Worm (Caenorhabditis elegans) whole organism, L3 larva: ENCODE results near the gene pmp-1.

Experiments
- R02D3.7 ChIP-seq: fragments of 150-350 bp; optimal IDR thresholded peaks from 2 replicates; lab custom pipeline; 2014; ENCODE audit warnings: missing biosample characterization, missing genetic modification characterization
- ZK546.5 ChIP-seq: sonication (generic microtip); optimal IDR thresholded peaks from 2 replicates; lab custom pipeline; 2017; ENCODE audit warnings: missing biosample characterization, missing genetic modification characterization
- aly-2 ChIP-seq: fragments of 150-350 bp; optimal IDR thresholded peaks from 2 replicates; lab custom pipeline; 2014; ENCODE audit warnings: missing biosample characterization, missing genetic modification characterization
- ama-1 ChIP-seq: fragments of 150-350 bp; optimal IDR thresholded peaks from 2 replicates; lab custom pipeline; 2018
- ceh-16 ChIP-seq: sonication (generic microtip); optimal IDR thresholded peaks from 2 replicates; lab custom pipeline; 2017; ENCODE audit warnings: missing biosample characterization, missing genetic modification characterization
- ceh-28 ChIP-seq: fragments of 150-350 bp; optimal IDR thresholded peaks from 2 replicates; lab custom pipeline; 2014; ENCODE audit warnings: missing biosample characterization, missing genetic modification reagents, missing genetic modification characterization
- ceh-82 ChIP-seq: fragments of 150-350 bp; optimal IDR thresholded peaks from 2 replicates; lab custom pipeline; 2014; ENCODE audit warnings: missing biosample characterization, missing genetic modification characterization
- ceh-9 ChIP-seq: sonication (generic microtip); optimal IDR thresholded peaks from 2 replicates; lab custom pipeline; 2018; ENCODE audit warnings: missing biosample characterization, missing genetic modification characterization
- daf-12 ChIP-seq: fragments of 150-350 bp; optimal IDR thresholded peaks from 2 replicates; lab custom pipeline; 2014; ENCODE audit warnings: missing biosample characterization, missing genetic modification reagents, missing genetic modification characterization
- egl-27 ChIP-seq: sonication (generic microtip); optimal IDR thresholded peaks from 4 replicates; lab custom pipeline; 2017; ENCODE audit warnings: missing biosample characterization, missing genetic modification reagents, missing genetic modification characterization
- egl-5 ChIP-seq: fragments of 150-350 bp; optimal IDR thresholded peaks from 2 replicates; lab custom pipeline; 2017; ENCODE audit warnings: missing biosample characterization, missing genetic modification reagents, missing genetic modification characterization, inconsistent platforms
- elt-1 ChIP-seq: fragments of 150-350 bp; optimal IDR thresholded peaks from 2 replicates; lab custom pipeline; 2014; ENCODE audit warnings: missing biosample characterization, missing genetic modification characterization
- elt-2 ChIP-seq: sonication (generic microtip); optimal IDR thresholded peaks from 2 replicates; lab custom pipeline; 2016; ENCODE audit warnings: missing genetic modification reagents, mild to moderate bottlenecking, missing genetic modification characterization, missing compliant biosample characterization
- elt-3 ChIP-seq, 3 experiments: fragments of 150-350 bp in 1 of 3; sonication (generic microtip) in 2 of 3; optimal IDR thresholded peaks; 2 replicates in 2 of 3; 4 replicates in 1 of 3; lab custom pipeline; 2014 to 2017; ENCODE audit warnings: missing biosample characterization in 3 of 3, missing genetic modification characterization in 3 of 3
- fkh-10 ChIP-seq: sonication (generic microtip); optimal IDR thresholded peaks from 2 replicates; lab custom pipeline; 2017; ENCODE audit warnings: missing biosample characterization, missing genetic modification reagents, missing genetic modification characterization
- fkh-2 ChIP-seq: fragments of 150-350 bp; optimal IDR thresholded peaks from 2 replicates; lab custom pipeline; 2014; ENCODE audit warnings: missing biosample characterization, missing genetic modification reagents, missing genetic modification characterization
- fos-1 ChIP-seq: fragments of 150-350 bp; optimal IDR thresholded peaks from 2 replicates; lab custom pipeline; 2014; ENCODE audit warnings: missing biosample characterization, missing genetic modification characterization
- hmg-11 ChIP-seq: sonication (generic microtip); optimal IDR thresholded peaks from 2 replicates; lab custom pipeline; 2016; ENCODE audit warnings: missing genetic modification characterization, missing compliant biosample characterization
- jun-1 ChIP-seq: fragments of 150-350 bp; optimal IDR thresholded peaks from 2 replicates; lab custom pipeline; 2014; ENCODE audit warnings: missing biosample characterization, missing genetic modification reagents, missing genetic modification characterization
- lin-15B ChIP-seq: fragments of 150-350 bp; optimal IDR thresholded peaks from 2 replicates; lab custom pipeline; 2014; ENCODE audit warnings: missing biosample characterization, missing genetic modification characterization
- lin-39 ChIP-seq: fragments of 150-350 bp; optimal IDR thresholded peaks from 2 replicates; lab custom pipeline; 2018; ENCODE audit warnings: missing biosample characterization, missing genetic modification reagents, missing genetic modification characterization
- lsy-12 ChIP-seq: sonication (generic microtip); optimal IDR thresholded peaks from 2 replicates; lab custom pipeline; 2016; ENCODE audit warnings: mild to moderate bottlenecking, missing genetic modification characterization, missing compliant biosample characterization
- mdl-1 ChIP-seq: fragments of 150-350 bp; optimal IDR thresholded peaks from 2 replicates; lab custom pipeline; 2014; ENCODE audit warnings: missing biosample characterization, missing genetic modification characterization
- nfya-1 ChIP-seq: sonication (generic microtip); optimal IDR thresholded peaks from 2 replicates; lab custom pipeline; 2017; ENCODE audit warnings: missing genetic modification characterization, mild to moderate bottlenecking, missing compliant biosample characterization, antibody characterized with exemption, moderate library complexity; ENCODE audit not compliant: insufficient read depth
- nhr-11 ChIP-seq: fragments of 150-350 bp; optimal IDR thresholded peaks from 2 replicates; lab custom pipeline; 2014; ENCODE audit warnings: missing biosample characterization, missing genetic modification characterization
- nhr-12 ChIP-seq: fragments of 150-350 bp; optimal IDR thresholded peaks from 2 replicates; lab custom pipeline; 2014; ENCODE audit warnings: missing biosample characterization, missing genetic modification characterization
- nhr-23 ChIP-seq: fragments of 150-350 bp; optimal IDR thresholded peaks from 2 replicates; lab custom pipeline; 2014; ENCODE audit warnings: missing biosample characterization, missing genetic modification reagents, missing genetic modification characterization
- nhr-237 ChIP-seq: fragments of 150-350 bp; optimal IDR thresholded peaks from 2 replicates; lab custom pipeline; 2014; ENCODE audit warnings: missing biosample characterization, missing genetic modification characterization
- nhr-25 ChIP-seq: sonication (generic microtip); optimal IDR thresholded peaks from 2 replicates; lab custom pipeline; 2017; ENCODE audit warnings: missing biosample characterization, missing genetic modification characterization
- nhr-28 ChIP-seq: fragments of 150-350 bp; optimal IDR thresholded peaks from 2 replicates; lab custom pipeline; 2014; ENCODE audit warnings: missing biosample characterization, missing genetic modification characterization
- nhr-43 ChIP-seq: sonication (generic microtip); optimal IDR thresholded peaks from 2 replicates; lab custom pipeline; 2016; ENCODE audit warnings: mild to moderate bottlenecking, missing genetic modification characterization, missing compliant biosample characterization; ENCODE audit not compliant: poor library complexity, severe bottlenecking
- nhr-67 ChIP-seq: fragments of 150-350 bp; optimal IDR thresholded peaks from 2 replicates; lab custom pipeline; 2014; ENCODE audit warnings: missing biosample characterization, missing genetic modification characterization
- nhr-76 ChIP-seq: fragments of 150-350 bp; sonication (generic microtip); optimal IDR thresholded peaks from 5 replicates; lab custom pipeline; 2014; ENCODE audit warnings: missing biosample characterization, missing genetic modification characterization
- nhr-77 ChIP-seq: fragments of 150-350 bp; optimal IDR thresholded peaks from 2 replicates; lab custom pipeline; 2014; ENCODE audit warnings: missing biosample characterization, missing genetic modification characterization
- pha-4 ChIP-seq: fragments of 150-350 bp; optimal IDR thresholded peaks from 2 replicates; lab custom pipeline; 2014; ENCODE audit warnings: missing biosample characterization, missing genetic modification reagents, missing genetic modification characterization
- pqm-1 ChIP-seq: fragments of 150-350 bp; optimal IDR thresholded peaks from 2 replicates; lab custom pipeline; 2017; ENCODE audit warnings: missing biosample characterization, missing genetic modification characterization, inconsistent platforms
- skn-1 ChIP-seq: fragments of 150-350 bp; optimal IDR thresholded peaks from 2 replicates; lab custom pipeline; 2014; ENCODE audit warnings: missing biosample characterization, missing genetic modification characterization
- snpc-4 ChIP-seq: fragments of 150-350 bp; optimal IDR thresholded peaks from 2 replicates; lab custom pipeline; 2014; ENCODE audit warnings: missing biosample characterization, missing genetic modification characterization
- tbx-2 ChIP-seq: sonication (generic microtip); optimal IDR thresholded peaks from 2 replicates; lab custom pipeline; 2016; ENCODE audit warnings: mild to moderate bottlenecking, missing genetic modification characterization, missing compliant biosample characterization
- unc-39 ChIP-seq: sonication (generic microtip); optimal IDR thresholded peaks from 4 replicates; lab custom pipeline; 2017; ENCODE audit warnings: missing biosample characterization, missing genetic modification characterization
- unc-62 ChIP-seq: fragments of 150-350 bp; sonication (generic microtip); optimal IDR thresholded peaks from 4 replicates; lab custom pipeline; 2014; ENCODE audit warnings: missing biosample characterization, missing genetic modification reagents, missing genetic modification characterization
- zag-1 ChIP-seq: fragments of 150-350 bp; optimal IDR thresholded peaks from 2 replicates; lab custom pipeline; 2014; ENCODE audit warnings: missing biosample characterization, missing genetic modification characterization
- ztf-11 ChIP-seq: fragments of 150-350 bp; optimal IDR thresholded peaks from 2 replicates; lab custom pipeline; 2014; ENCODE audit warnings: missing biosample characterization, missing genetic modification characterization
- ztf-4 ChIP-seq: fragments of 150-350 bp; optimal IDR thresholded peaks from 2 replicates; lab custom pipeline; 2014; ENCODE audit warnings: missing biosample characterization, missing genetic modification characterization

pmp-1 gene

DNA sequence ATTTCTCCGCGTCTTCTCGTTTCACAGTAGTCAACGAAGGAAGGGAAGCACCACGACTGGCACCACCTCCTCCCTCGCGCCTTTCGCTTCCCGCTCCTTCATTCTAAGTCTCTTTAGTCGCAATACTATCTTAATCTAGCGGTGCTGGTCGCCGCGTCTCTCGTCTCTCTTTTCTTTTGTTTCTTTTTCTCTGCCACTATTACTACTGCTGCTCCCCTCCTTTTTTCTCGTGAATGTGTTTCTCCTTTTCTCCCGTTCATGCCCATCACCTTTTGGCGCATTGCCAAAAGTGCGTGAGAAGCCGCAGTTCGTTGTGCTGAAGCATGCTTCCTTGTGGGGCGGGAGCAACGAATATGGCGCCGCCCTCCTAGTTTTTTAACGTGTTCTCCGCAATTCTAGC lies 42.9 kb upstream of the pmp-1 start:
- TF ChIP-seq R02D3.7, result peak; percentile 23
- no peak for TF ChIP-seq elt-1 (tag; lab: Kevin White, UChicago)
- TF ChIP-seq ztf-4 (tag; lab: Kevin White, UChicago), result no peak
- peak; percentile 86 for TF ChIP-seq hmg-11 (tag; lab: Kevin White, UChicago)
- peak; percentile 38 for TF ChIP-seq lin-15B (tag; lab: Kevin White, UChicago)
- TF ChIP-seq daf-12 (tag; lab: Kevin White, UChicago), result no peak
- peak; percentile 60 for TF ChIP-seq lin-39
- TF ChIP-seq fos-1 (tag; lab: Kevin White, UChicago), result peak; percentile 37
- TF ChIP-seq lsy-12 (tag; lab: Kevin White, UChicago), result peak; percentile 33
- peak; percentile 92 for TF ChIP-seq elt-2 (tag; lab: Kevin White, UChicago)
- TF ChIP-seq ZK546.5 (tag; lab: Kevin White, UChicago), result no peak
- peak; percentile 79 for TF ChIP-seq nfya-1 (tag; lab: Kevin White, UChicago)
- no peak for TF ChIP-seq unc-39 (tag; lab: Kevin White, UChicago)
- TF ChIP-seq nhr-43 (tag; lab: Kevin White, UChicago), result no peak
- TF ChIP-seq nhr-11 (tag; lab: Kevin White, UChicago), result no peak
- TF ChIP-seq fkh-2 (tag; lab: Kevin White, UChicago), result no peak
- no peak for TF ChIP-seq ceh-82 (tag; lab: Kevin White, UChicago)
- peak; percentile 56 for TF ChIP-seq pqm-1 (tag; lab: Kevin White, UChicago)
- peak; percentile 46 for TF ChIP-seq nhr-23 (tag; lab: Kevin White, UChicago)
- no peak for TF ChIP-seq ztf-11
- no peak for TF ChIP-seq nhr-12 (tag; lab: Kevin White, UChicago)
- peak; percentile 72 for TF ChIP-seq snpc-4 (tag; lab: Kevin White, UChicago)
- no peak for TF ChIP-seq nhr-237 (tag; lab: Kevin White, UChicago)
- no peak for TF ChIP-seq nhr-76
- no peak for TF ChIP-seq ceh-16
- no peak for TF ChIP-seq ceh-9 (tag; lab: Kevin White, UChicago)
- peak; percentile 37 for TF ChIP-seq nhr-25 (tag; lab: Kevin White, UChicago)
- TF ChIP-seq fkh-10 (GFP tag; lab: Kevin White, UChicago), result peak; percentile 44
- TF ChIP-seq mdl-1, result peak; percentile 62
- TF ChIP-seq aly-2, result no peak
- TF ChIP-seq tbx-2, result peak; percentile 48
- no peak for TF ChIP-seq zag-1 (tag; lab: Kevin White, UChicago)
- TF ChIP-seq elt-3 (tag; optimal IDR thresholded peaks at IDR 0.05; lab: Kevin White, UChicago), result no peak
- peak; percentile 79 for TF ChIP-seq skn-1 (tag; lab: Kevin White, UChicago)
- no peak for TF ChIP-seq egl-5 (tag; lab: Kevin White, UChicago)
- TF ChIP-seq pha-4 (tag; lab: Kevin White, UChicago), result peak; percentile 68
- TF ChIP-seq unc-62, result peak; percentile 6
- peak; percentile 88 for TF ChIP-seq jun-1 (tag; lab: Kevin White, UChicago)
- TF ChIP-seq nhr-77 (tag; lab: Kevin White, UChicago), result no peak
- peak; percentile 42 for TF ChIP-seq ceh-28
- TF ChIP-seq egl-27 (tag; lab: Kevin White, UChicago), result peak; percentile 59
- no peak for TF ChIP-seq ama-1 (lab: Kevin White, UChicago)
- no peak for TF ChIP-seq nhr-28 (tag; lab: Kevin White, UChicago)

- TF ChIP-seq elt-3 (tag; optimal IDR thresholded peaks at IDR 0.05; lab: Kevin White, UChicago) (no peak), daf-12 (tag; lab: Kevin White, UChicago) (no peak), nhr-67 (tag; lab: Kevin White, UChicago) (no peak), nhr-237 (tag; lab: Kevin White, UChicago) (no peak), pqm-1 (tag; lab: Kevin White, UChicago) (no peak), ZK546.5 (tag; lab: Kevin White, UChicago) (no peak), egl-5 (tag; lab: Kevin White, UChicago) (no peak), unc-39 (tag; lab: Kevin White, UChicago) (no peak), ztf-11 (no peak), snpc-4 (tag; lab: Kevin White, UChicago) (no peak), jun-1 (tag; lab: Kevin White, UChicago) (no peak), aly-2 (no peak), nhr-28 (tag; lab: Kevin White, UChicago) (no peak)
Measured at ce11 chrII:6926054-6926453, 42.5 kb upstream of the pmp-1 start.
